Fruit fly (Drosophila melanogaster) whole organism, embryonic: ENCODE results near the gene mrva.

Source experiments
- Atf3 ChIP-seq: fragments of 200-800 bp; sonication (Bioruptor generic); optimal IDR thresholded peaks from 3 replicates; lab custom pipeline; 2016; ENCODE audit warnings: missing biosample characterization, missing genetic modification characterization
- Bgb ChIP-seq: fragments of 200-800 bp; sonication (Bioruptor generic); IDR thresholded peaks from 2 replicates; pipeline ENCODE4 v1.3.6; 2022; ENCODE audit warnings: missing biosample characterization, missing genetic modification characterization; ENCODE audit not compliant: partially characterized antibody
- Bteb2 ChIP-seq: fragments of 200-800 bp; sonication (Bioruptor generic); optimal IDR thresholded peaks from 2 replicates; lab custom pipeline; 2016; ENCODE audit warnings: missing biosample characterization, missing genetic modification characterization
- CG10147 ChIP-seq: fragments of 200-800 bp; sonication (Bioruptor generic); optimal IDR thresholded peaks from 2 replicates; lab custom pipeline; 2019; ENCODE audit warnings: missing biosample characterization, mild to moderate bottlenecking, missing genetic modification characterization, moderate library complexity
- CG10431 ChIP-seq: fragments of 200-800 bp; sonication (Bioruptor generic); optimal IDR thresholded peaks from 3 replicates; lab custom pipeline; 2018; ENCODE audit warnings: missing biosample characterization, mild to moderate bottlenecking, missing genetic modification characterization
- CG10959 ChIP-seq: fragments of 200-800 bp; sonication (Bioruptor generic); IDR thresholded peaks from 2 replicates; pipeline ENCODE4 v1.3.6; 2022; ENCODE audit warnings: missing biosample characterization, missing genetic modification characterization
- CG11456 ChIP-seq: fragments of 200-800 bp; sonication (Bioruptor generic); IDR thresholded peaks from 3 replicates; pipeline ENCODE4 v1.3.6; 2022; ENCODE audit warnings: missing biosample characterization, missing genetic modification characterization
- CG12219 ChIP-seq: fragments of 200-800 bp; sonication (Bioruptor generic); optimal IDR thresholded peaks from 3 replicates; lab custom pipeline; 2018; ENCODE audit warnings: missing biosample characterization, mild to moderate bottlenecking, missing genetic modification characterization
- CG12391 ChIP-seq: fragments of 200-800 bp; sonication (Bioruptor generic); optimal IDR thresholded peaks from 3 replicates; lab custom pipeline; 2018; ENCODE audit warnings: missing biosample characterization, mild to moderate bottlenecking, missing genetic modification characterization, moderate library complexity
- CG13287 ChIP-seq: fragments of 200-800 bp; sonication (Bioruptor generic); IDR thresholded peaks from 2 replicates; pipeline ENCODE4 v1.3.6; 2022; ENCODE audit warnings: missing biosample characterization, missing genetic modification characterization; ENCODE audit not compliant: partially characterized antibody
- CG13424 ChIP-seq: fragments of 200-800 bp; sonication (Bioruptor generic); optimal IDR thresholded peaks from 2 replicates; lab custom pipeline; 2019; ENCODE audit warnings: missing biosample characterization, mild to moderate bottlenecking, missing genetic modification characterization, moderate library complexity
- CG13894 ChIP-seq: fragments of 200-800 bp; sonication (Bioruptor generic); optimal IDR thresholded peaks from 3 replicates; lab custom pipeline; 2018; ENCODE audit warnings: missing biosample characterization, mild to moderate bottlenecking, missing genetic modification characterization, moderate library complexity
- CG15601 ChIP-seq: fragments of 200-800 bp; sonication (Bioruptor generic); optimal IDR thresholded peaks from 3 replicates; lab custom pipeline; 2019; ENCODE audit warnings: missing biosample characterization, mild to moderate bottlenecking, missing genetic modification characterization, moderate library complexity
- CG18599 ChIP-seq: fragments of 200-800 bp; sonication (Bioruptor generic); optimal IDR thresholded peaks from 3 replicates; lab custom pipeline; 2017; ENCODE audit warnings: missing biosample characterization, missing genetic modification characterization, mild to moderate bottlenecking, moderate library complexity, missing genetic modification reagents
- CG18764 ChIP-seq: fragments of 200-800 bp; sonication (Bioruptor generic); optimal IDR thresholded peaks from 3 replicates; lab custom pipeline; 2016; ENCODE audit warnings: missing biosample characterization, missing genetic modification characterization
- CG2875 ChIP-seq: fragments of 200-800 bp; sonication (Bioruptor generic); optimal IDR thresholded peaks from 2 replicates; lab custom pipeline; 2017; ENCODE audit warnings: missing biosample characterization, mild to moderate bottlenecking, missing genetic modification characterization, missing genetic modification reagents
- CG30403 ChIP-seq: fragments of 200-800 bp; sonication (Bioruptor generic); optimal IDR thresholded peaks from 3 replicates; lab custom pipeline; 2016; ENCODE audit warnings: missing biosample characterization, missing genetic modification characterization
- CG3407 ChIP-seq: fragments of 200-800 bp; sonication (Bioruptor generic); optimal IDR thresholded peaks from 2 replicates; lab custom pipeline; 2018; ENCODE audit warnings: missing biosample characterization, mild to moderate bottlenecking, missing genetic modification characterization
- CG3838 ChIP-seq: fragments of 200-800 bp; sonication (Bioruptor generic); optimal IDR thresholded peaks from 3 replicates; lab custom pipeline; 2016; ENCODE audit warnings: missing biosample characterization, missing genetic modification characterization
- Deaf1 ChIP-seq: fragments of 200-800 bp; optimal IDR thresholded peaks from 3 replicates; lab custom pipeline; 2019; ENCODE audit warnings: missing biosample characterization, mild to moderate bottlenecking, missing genetic modification characterization, moderate library complexity
- Hand ChIP-seq: fragments of 200-800 bp; sonication (Bioruptor generic); optimal IDR thresholded peaks from 2 replicates; lab custom pipeline; 2017; ENCODE audit warnings: mild to moderate bottlenecking, missing biosample characterization, missing genetic modification reagents, missing genetic modification characterization
- Jarid2 ChIP-seq: fragments of 200-800 bp; sonication (Bioruptor generic); optimal IDR thresholded peaks from 3 replicates; lab custom pipeline; 2017; ENCODE audit warnings: mild to moderate bottlenecking, missing biosample characterization, missing genetic modification reagents, missing genetic modification characterization
- MBD-R2 ChIP-seq: fragments of 200-800 bp; sonication (Bioruptor generic); IDR thresholded peaks from 2 replicates; pipeline ENCODE4 v1.3.6; 2022; ENCODE audit warnings: missing biosample characterization, missing genetic modification characterization
- Med ChIP-seq: fragments of 200-800 bp; sonication (Bioruptor generic); peaks from one replicate; lab custom pipeline; 2016; ENCODE audit warnings: missing biosample characterization, missing genetic modification characterization, mild to moderate bottlenecking, inconsistent platforms, moderate library complexity
- NC2β ChIP-seq: fragments of 200-800 bp; sonication (Bioruptor generic); optimal IDR thresholded peaks from 2 replicates; lab custom pipeline; 2016; ENCODE audit warnings: missing biosample characterization, missing genetic modification characterization
- Neu2 ChIP-seq: fragments of 200-800 bp; sonication (Bioruptor generic); optimal IDR thresholded peaks from 3 replicates; lab custom pipeline; 2016; ENCODE audit warnings: missing biosample characterization, missing genetic modification characterization, borderline replicate concordance
- Oaz ChIP-seq: fragments of 200-800 bp; sonication (Bioruptor generic); IDR thresholded peaks from 2 replicates; pipeline ENCODE4 v1.3.6; 2022; ENCODE audit warnings: missing biosample characterization, missing genetic modification characterization
- PHDP ChIP-seq: fragments of 200-800 bp; sonication (Bioruptor generic); optimal IDR thresholded peaks from 3 replicates; lab custom pipeline; 2018; ENCODE audit warnings: missing biosample characterization, mild to moderate bottlenecking, missing genetic modification characterization, moderate library complexity
- Pdp1 ChIP-seq, 2 experiments: fragments of 200-800 bp; sonication (Bioruptor generic); optimal IDR thresholded peaks; 3 replicates each; lab custom pipeline; 2016; ENCODE audit warnings: missing biosample characterization in 2 of 2, missing genetic modification characterization in 2 of 2, mild to moderate bottlenecking in 1 of 2, moderate library complexity in 1 of 2
- Sox100B ChIP-seq: fragments of 200-800 bp; sonication (Bioruptor generic); optimal IDR thresholded peaks from 3 replicates; lab custom pipeline; 2018; ENCODE audit warnings: missing biosample characterization, mild to moderate bottlenecking, missing genetic modification characterization
- Stat92E ChIP-seq, 3 experiments: fragments of >200 bp in 2 of 3; fragments of 200-800 bp in 1 of 3; sonication (Bioruptor generic) in 1 of 3; optimal IDR thresholded peaks; 2 replicates each; lab custom pipeline; 2017 to 2019; ENCODE audit warnings: missing biosample characterization in 3 of 3, missing genetic modification characterization in 3 of 3, mild to moderate bottlenecking in 1 of 3, moderate library complexity in 1 of 3
- abd-A ChIP-seq: fragments of 200-800 bp; sonication (Bioruptor generic); optimal IDR thresholded peaks from 3 replicates; lab custom pipeline; 2019; ENCODE audit warnings: missing biosample characterization, mild to moderate bottlenecking, missing genetic modification characterization, moderate library complexity
- aop ChIP-seq: fragments of 200-800 bp; sonication (Bioruptor generic); IDR thresholded peaks from 2 replicates; pipeline ENCODE4 v1.3.6; 2022; ENCODE audit warnings: missing biosample characterization, missing genetic modification characterization
- dati ChIP-seq: fragments of 200-800 bp; sonication (Bioruptor generic); IDR thresholded peaks from 2 replicates; pipeline ENCODE4 v1.3.6; 2022; ENCODE audit warnings: missing biosample characterization, missing genetic modification characterization
- eyg ChIP-seq: fragments of 200-800 bp; sonication (Bioruptor generic); optimal IDR thresholded peaks from 3 replicates; lab custom pipeline; 2016; ENCODE audit warnings: missing biosample characterization, missing genetic modification characterization
- ftz-f1 ChIP-seq: fragments of 200-800 bp; sonication (Bioruptor generic); optimal IDR thresholded peaks from 2 replicates; lab custom pipeline; 2016; ENCODE audit warnings: missing biosample characterization, missing genetic modification characterization
- gcm ChIP-seq: fragments of 200-800 bp; sonication (Bioruptor generic); optimal IDR thresholded peaks from 2 replicates; lab custom pipeline; 2019; ENCODE audit warnings: missing biosample characterization, mild to moderate bottlenecking, missing genetic modification characterization, moderate library complexity
- gsb ChIP-seq: fragments of 200-800 bp; sonication (Bioruptor generic); IDR thresholded peaks from 2 replicates; pipeline ENCODE4 v1.3.6; 2022; ENCODE audit warnings: missing biosample characterization, missing genetic modification characterization
- ind ChIP-seq: fragments of 200-800 bp; sonication (Bioruptor generic); optimal IDR thresholded peaks from 3 replicates; lab custom pipeline; 2016; ENCODE audit warnings: missing biosample characterization, missing genetic modification characterization
- jing ChIP-seq: fragments of 200-800 bp; sonication (Bioruptor generic); optimal IDR thresholded peaks from 2 replicates; lab custom pipeline; 2018; ENCODE audit warnings: missing biosample characterization, mild to moderate bottlenecking, missing genetic modification characterization
- knrl ChIP-seq: fragments of 200-800 bp; sonication (Bioruptor generic); IDR thresholded peaks from 3 replicates; pipeline ENCODE4 v1.3.6; 2022; ENCODE audit warnings: missing biosample characterization, missing genetic modification characterization; ENCODE audit not compliant: partially characterized antibody
- pita ChIP-seq: fragments of 200-800 bp; sonication (Bioruptor generic); optimal IDR thresholded peaks from 2 replicates; lab custom pipeline; 2017; ENCODE audit warnings: missing biosample characterization, mild to moderate bottlenecking, missing genetic modification characterization
- rib ChIP-seq: fragments of 200-800 bp; sonication (Bioruptor generic); IDR thresholded peaks from 2 replicates; pipeline ENCODE4 v1.3.6; 2022; ENCODE audit warnings: missing biosample characterization, missing genetic modification characterization
- shn ChIP-seq: fragments of 200-800 bp; sonication (Bioruptor generic); optimal IDR thresholded peaks from 3 replicates; lab custom pipeline; 2016; ENCODE audit warnings: missing biosample characterization, missing genetic modification characterization
- sima ChIP-seq: fragments of 200-800 bp; sonication (Bioruptor generic); optimal IDR thresholded peaks from 2 replicates; lab custom pipeline; 2016; ENCODE audit warnings: missing biosample characterization, missing genetic modification characterization
- tio ChIP-seq: fragments of 200-800 bp; sonication (Bioruptor generic); optimal IDR thresholded peaks from 2 replicates; lab custom pipeline; 2017; ENCODE audit warnings: missing biosample characterization, missing genetic modification characterization, inconsistent platforms
- tna ChIP-seq: fragments of 200-800 bp; sonication (Bioruptor generic); IDR thresholded peaks from 2 replicates; pipeline ENCODE4 v1.3.6; 2022; ENCODE audit warnings: missing biosample characterization, missing genetic modification characterization; ENCODE audit not compliant: partially characterized antibody
- zen ChIP-seq: fragments of 200-800 bp; sonication (Bioruptor generic); optimal IDR thresholded peaks from 3 replicates; lab custom pipeline; 2018; ENCODE audit warnings: missing biosample characterization, mild to moderate bottlenecking, missing genetic modification characterization, moderate library complexity
- zfh1 ChIP-seq: fragments of 200-800 bp; sonication (Bioruptor generic); IDR thresholded peaks from 3 replicates; pipeline ENCODE4 v1.3.6; 2022; ENCODE audit warnings: missing biosample characterization, missing genetic modification characterization

Gene mrva

dm6 chr3L:7360324-7360852 lies 31.7 kb upstream of the mrva start, which contains the start of gene Sec63 (continued):
- no peak for TF ChIP-seq zen
- no peak for TF ChIP-seq pita (GFP tag; lab: Kevin White, UChicago)
- TF ChIP-seq gcm: peak; percentile 3
- no peak for TF ChIP-seq Stat92E (GFP tag; optimal IDR thresholded peaks at IDR 0.05; lab: Kevin White, UChicago)
- TF ChIP-seq Bteb2 (GFP tag; lab: Kevin White, UChicago): no peak
- TF ChIP-seq CG10959 (GFP tag; lab: Robert Waterston, UW): 0 out of 2 replicates have a peak, but pooled peaks have one; percentile 14
- no peak for TF ChIP-seq Hand (GFP tag; lab: Kevin White, UChicago)
- TF ChIP-seq Oaz (GFP tag; lab: Robert Waterston, UW): no peak
- TF ChIP-seq sima (GFP tag; lab: Kevin White, UChicago): no peak
- no peak for TF ChIP-seq CG10147 (GFP tag; lab: Kevin White, UChicago)
- TF ChIP-seq CG18599 (GFP tag; lab: Kevin White, UChicago): peak; percentile 62
- TF ChIP-seq Bgb: peak; percentile 93
- TF ChIP-seq CG13894: no peak
- no peak for TF ChIP-seq ftz-f1 (GFP tag; lab: Kevin White, UChicago)
- TF ChIP-seq Pdp1 (GFP tag; optimal IDR thresholded peaks at IDR 0.05; lab: Kevin White, UChicago): peak; percentile 5 to 11
- no peak for TF ChIP-seq aop (GFP tag; lab: Robert Waterston, UW)
- no peak for TF ChIP-seq CG18764 (GFP tag; lab: Kevin White, UChicago)
- TF ChIP-seq rib: no peak
- peak; percentile 46 for TF ChIP-seq CG30403 (GFP tag; lab: Kevin White, UChicago)
- TF ChIP-seq ind (GFP tag; lab: Kevin White, UChicago): peak; percentile 35
- TF ChIP-seq CG10431 (GFP tag; lab: Kevin White, UChicago): no peak
- no peak; the same call in 1 of the 2 replicates for TF ChIP-seq gsb (GFP tag; lab: Robert Waterston, UW)
- TF ChIP-seq CG13287 (GFP tag; lab: Robert Waterston, UW): peak; percentile 89
- TF ChIP-seq CG15601 (tag; lab: Kevin White, UChicago): peak; percentile 50
- no peak for TF ChIP-seq dati
- no peak for TF ChIP-seq eyg
- TF ChIP-seq CG12219: no peak
- TF ChIP-seq PHDP (tag; lab: Kevin White, UChicago): no peak
- peak; percentile 2 for TF ChIP-seq CG3838 (GFP tag; lab: Kevin White, UChicago)
- TF ChIP-seq knrl (GFP tag; lab: Robert Waterston, UW): peak; percentile 91
- no peak for TF ChIP-seq Neu2
- TF ChIP-seq abd-A (tag; lab: Kevin White, UChicago): no peak
- peak; percentile 60 for TF ChIP-seq Med (GFP tag; lab: Kevin White, UChicago)
- TF ChIP-seq NC2β (GFP tag; lab: Kevin White, UChicago): no peak
- no peak for TF ChIP-seq CG3407 (GFP tag; lab: Kevin White, UChicago)
- peak; percentile 89 for TF ChIP-seq tna (GFP tag; lab: Robert Waterston, UW)
- TF ChIP-seq CG13424 (tag; lab: Kevin White, UChicago): peak; percentile 68
- no peak for TF ChIP-seq CG2875
- TF ChIP-seq Jarid2 (GFP tag; lab: Kevin White, UChicago): peak; percentile 6
- TF ChIP-seq CG11456: peak; percentile 68; the same call in 1 of the 3 replicates
- TF ChIP-seq shn (GFP tag; lab: Kevin White, UChicago): no peak
- peak; percentile 34 for TF ChIP-seq Sox100B (GFP tag; lab: Kevin White, UChicago)
- peak; percentile 79 for TF ChIP-seq MBD-R2 (GFP tag; lab: Robert Waterston, UW)
- 0 out of 3 replicates have a peak, but pooled peaks have one; percentile 40 for TF ChIP-seq zfh1 (GFP tag; lab: Robert Waterston, UW)
- peak; percentile 58 for TF ChIP-seq CG12391 (tag; lab: Kevin White, UChicago)
- TF ChIP-seq tio (GFP tag; lab: Kevin White, UChicago): no peak
- no peak for TF ChIP-seq jing (GFP tag; lab: Kevin White, UChicago)
- no peak for TF ChIP-seq Deaf1 (tag; lab: Kevin White, UChicago)
- TF ChIP-seq Atf3 (GFP tag; lab: Kevin White, UChicago): no peak
